Worm (Caenorhabditis elegans) whole organism, late embryonic: ENCODE data around the gene C43C3.4.
A peak's percentile ranks its signal among the peaks of the same experiment; 100 is the strongest.

Experiments
- C08G9.2 ChIP-seq: sonication (generic microtip); optimal IDR thresholded peaks from 2 replicates; lab custom pipeline; 2016; ENCODE audit warnings: mild to moderate bottlenecking, missing genetic modification characterization, moderate library complexity, missing compliant biosample characterization
- Y22D7AL.16 ChIP-seq: sonication (generic microtip); optimal IDR thresholded peaks from 2 replicates; lab custom pipeline; 2016; ENCODE audit warnings: missing genetic modification characterization, missing compliant biosample characterization
- ahr-1 ChIP-seq: sonication (generic microtip); optimal IDR thresholded peaks from 2 replicates; lab custom pipeline; 2016; ENCODE audit warnings: missing genetic modification characterization, missing compliant biosample characterization
- ceh-14 ChIP-seq: sonication (generic microtip); optimal IDR thresholded peaks from 2 replicates; lab custom pipeline; 2016; ENCODE audit warnings: missing genotype, missing genetic modification characterization, missing compliant biosample characterization
- ceh-18 ChIP-seq: sonication (generic microtip); optimal IDR thresholded peaks from 2 replicates; lab custom pipeline; 2016; ENCODE audit warnings: missing genetic modification characterization, missing compliant biosample characterization
- ceh-2 ChIP-seq: sonication (generic microtip); optimal IDR thresholded peaks from 2 replicates; lab custom pipeline; 2016; ENCODE audit warnings: missing genotype, missing genetic modification characterization, missing compliant biosample characterization
- ceh-22 ChIP-seq: sonication (generic microtip); optimal IDR thresholded peaks from 2 replicates; lab custom pipeline; 2017; ENCODE audit warnings: missing biosample characterization, missing genetic modification characterization
- ceh-24 ChIP-seq: sonication (generic microtip); optimal IDR thresholded peaks from 2 replicates; lab custom pipeline; 2016; ENCODE audit warnings: mild to moderate bottlenecking, missing genetic modification characterization, missing compliant biosample characterization
- ceh-48 ChIP-seq: sonication (generic microtip); optimal IDR thresholded peaks from 2 replicates; lab custom pipeline; 2016; ENCODE audit warnings: missing genetic modification characterization, inconsistent platforms, missing compliant biosample characterization
- ceh-6 ChIP-seq: fragments of 200-800 bp; sonication (Bioruptor generic); optimal IDR thresholded peaks from 2 replicates; lab custom pipeline; 2018; ENCODE audit warnings: mild to moderate bottlenecking, missing genetic modification characterization, missing compliant biosample characterization
- ceh-9 ChIP-seq: sonication (generic microtip); optimal IDR thresholded peaks from 2 replicates; lab custom pipeline; 2016; ENCODE audit warnings: mild to moderate bottlenecking, missing genetic modification characterization, inconsistent platforms, missing compliant biosample characterization
- che-1 ChIP-seq: sonication (generic microtip); optimal IDR thresholded peaks from 2 replicates; lab custom pipeline; 2016; ENCODE audit warnings: mild to moderate bottlenecking, missing genetic modification characterization, missing compliant biosample characterization
- dmd-4 ChIP-seq: sonication (generic microtip); optimal IDR thresholded peaks from 2 replicates; lab custom pipeline; 2016; ENCODE audit warnings: borderline replicate concordance, missing genetic modification characterization, missing compliant biosample characterization
- elt-2 ChIP-seq: sonication (generic microtip); optimal IDR thresholded peaks from 2 replicates; lab custom pipeline; 2016; ENCODE audit warnings: missing genetic modification reagents, missing genetic modification characterization, missing compliant biosample characterization
- elt-4 ChIP-seq: sonication (generic microtip); optimal IDR thresholded peaks from 2 replicates; lab custom pipeline; 2016; ENCODE audit warnings: missing genetic modification characterization, missing compliant biosample characterization
- ets-4 ChIP-seq: sonication (generic microtip); optimal IDR thresholded peaks from 2 replicates; lab custom pipeline; 2016; ENCODE audit warnings: missing genetic modification characterization, missing compliant biosample characterization
- fax-1 ChIP-seq: sonication (generic microtip); optimal IDR thresholded peaks from 2 replicates; lab custom pipeline; 2016; ENCODE audit warnings: missing genotype, missing genetic modification characterization, missing compliant biosample characterization
- fkh-6 ChIP-seq: sonication (generic microtip); optimal IDR thresholded peaks from 2 replicates; lab custom pipeline; 2016; ENCODE audit warnings: missing genetic modification characterization, missing compliant biosample characterization
- gmeb-2 ChIP-seq: sonication (generic microtip); optimal IDR thresholded peaks from 2 replicates; lab custom pipeline; 2016; ENCODE audit warnings: missing genetic modification characterization, inconsistent platforms, missing compliant biosample characterization
- hlh-13 ChIP-seq: fragments of 200-800 bp; sonication (Bioruptor generic); optimal IDR thresholded peaks from 2 replicates; lab custom pipeline; 2018; ENCODE audit warnings: mild to moderate bottlenecking, missing genetic modification characterization, missing compliant biosample characterization
- hlh-30 ChIP-seq: sonication (generic microtip); optimal IDR thresholded peaks from 2 replicates; lab custom pipeline; 2017; ENCODE audit warnings: antibody characterized with exemption, missing genetic modification characterization, missing compliant biosample characterization; ENCODE audit not compliant: insufficient read depth
- hlh-6 ChIP-seq: sonication (generic microtip); optimal IDR thresholded peaks from 2 replicates; lab custom pipeline; 2016; ENCODE audit warnings: missing genotype, missing genetic modification characterization, missing compliant biosample characterization
- hlh-8 ChIP-seq: sonication (generic microtip); optimal IDR thresholded peaks from 2 replicates; lab custom pipeline; 2016; ENCODE audit warnings: missing genotype, missing genetic modification characterization, missing compliant biosample characterization
- lin-11 ChIP-seq: fragments of 200-800 bp; sonication (Bioruptor generic); optimal IDR thresholded peaks from 2 replicates; lab custom pipeline; 2018; ENCODE audit warnings: mild to moderate bottlenecking, missing genetic modification characterization, missing compliant biosample characterization
- nhr-11 ChIP-seq: fragments of 150-350 bp; optimal IDR thresholded peaks from 2 replicates; lab custom pipeline; 2014; ENCODE audit warnings: missing biosample characterization, missing genetic modification characterization
- npax-4 ChIP-seq: sonication (generic microtip); optimal IDR thresholded peaks from 2 replicates; lab custom pipeline; 2016; ENCODE audit warnings: missing genetic modification characterization, missing compliant biosample characterization
- pag-3 ChIP-seq: sonication (generic microtip); optimal IDR thresholded peaks from 2 replicates; lab custom pipeline; 2016; ENCODE audit warnings: missing compliant biosample characterization, missing genetic modification characterization, borderline replicate concordance
- pat-9 ChIP-seq: fragments of 200-800 bp; sonication (Bioruptor generic); optimal IDR thresholded peaks from 2 replicates; lab custom pipeline; 2018; ENCODE audit warnings: mild to moderate bottlenecking, missing genetic modification characterization, moderate library complexity, missing compliant biosample characterization
- pha-2 ChIP-seq: sonication (generic microtip); optimal IDR thresholded peaks from 2 replicates; lab custom pipeline; 2017; ENCODE audit warnings: mild to moderate bottlenecking, missing genetic modification characterization, missing compliant biosample characterization
- pha-4 ChIP-seq: fragments of 150-350 bp; optimal IDR thresholded peaks from 2 replicates; lab custom pipeline; 2018; ENCODE audit warnings: missing biosample characterization, missing genetic modification reagents, missing genetic modification characterization
- ref-2 ChIP-seq: sonication (generic microtip); optimal IDR thresholded peaks from 2 replicates; lab custom pipeline; 2016; ENCODE audit warnings: missing genetic modification characterization, missing compliant biosample characterization
- sdc-2 ChIP-seq: sonication (generic microtip); optimal IDR thresholded peaks from 2 replicates; lab custom pipeline; 2016; ENCODE audit warnings: missing genotype, missing genetic modification characterization, missing compliant biosample characterization
- sox-2 ChIP-seq: fragments of 200-800 bp; sonication (Bioruptor generic); IDR thresholded peaks from 2 replicates; pipeline ENCODE4 v1.3.6; 2022; ENCODE audit warnings: missing genetic modification reagents, missing genetic modification characterization, missing compliant biosample characterization
- sox-4 ChIP-seq: sonication (generic microtip); optimal IDR thresholded peaks from 2 replicates; lab custom pipeline; 2017; ENCODE audit warnings: mild to moderate bottlenecking, missing genetic modification characterization, inconsistent platforms, missing compliant biosample characterization
- ttx-3 ChIP-seq: sonication (generic microtip); optimal IDR thresholded peaks from 2 replicates; lab custom pipeline; 2016; ENCODE audit warnings: missing genetic modification reagents, missing genetic modification characterization, missing compliant biosample characterization
- unc-3 ChIP-seq, 2 experiments: fragments of 200-800 bp in 1 of 2; sonication (Bioruptor generic) in 1 of 2; sonication (generic microtip) in 1 of 2; conservative IDR thresholded peaks in 1 of 2; optimal IDR thresholded peaks in 1 of 2; 2 replicates each; pipeline versions ENCODE4 v1.3.6 to Lab custom; 2016 to 2022; ENCODE audit warnings: missing compliant biosample characterization in 2 of 2, missing genetic modification characterization in 2 of 2, missing genetic modification reagents in 1 of 2
- unc-55 ChIP-seq: sonication (generic microtip); optimal IDR thresholded peaks from 2 replicates; lab custom pipeline; 2017; ENCODE audit warnings: missing biosample characterization, missing genetic modification reagents, missing genetic modification characterization

C43C3.4 gene

ce11 chrX:9667391-9667790, 7.3 kb downstream of the C43C3.4 start:
- TF ChIP-seq ahr-1, result no peak
- TF ChIP-seq ceh-18 (tag; lab: Kevin White, UChicago), result no peak
- TF ChIP-seq ceh-48 (tag; lab: Kevin White, UChicago), result no peak
- TF ChIP-seq dmd-4 (tag; lab: Kevin White, UChicago), result no peak
- TF ChIP-seq sdc-2 (tag; lab: Kevin White, UChicago), result no peak
- TF ChIP-seq ceh-14, result no peak
- TF ChIP-seq ref-2 (tag; lab: Kevin White, UChicago), result no peak
- TF ChIP-seq sox-4 (tag; lab: Kevin White, UChicago), result no peak
- TF ChIP-seq pat-9 (tag; lab: Kevin White, UChicago), result no peak
- no peak for TF ChIP-seq nhr-11 (tag; lab: Kevin White, UChicago)
- no peak for TF ChIP-seq hlh-6

ce11 chrX:9665944-9666343, 8.8 kb downstream of the C43C3.4 start:
- TF ChIP-seq che-1 (no peak), ttx-3 (tag; lab: Kevin White, UChicago) (no peak), ets-4 (no peak), fkh-6 (tag; lab: Kevin White, UChicago) (no peak), sdc-2 (tag; lab: Kevin White, UChicago) (no peak), pha-4 (no peak), hlh-30 (tag; lab: Kevin White, UChicago) (no peak), hlh-13 (GFP tag; lab: Kevin White, UChicago) (no peak), sox-4 (tag; lab: Kevin White, UChicago) (no peak), ceh-2 (tag; lab: Kevin White, UChicago) (no peak), elt-2 (tag; lab: Kevin White, UChicago) (no peak), C08G9.2 (no peak), pha-2 (tag; lab: Kevin White, UChicago) (no peak)
- TF ChIP-seq, all 69 proteins: peak for 0

- TF ChIP-seq lin-11 (tag; lab: Kevin White, UChicago) (no peak), hlh-30 (tag; lab: Kevin White, UChicago) (no peak), Y22D7AL.16 (tag; lab: Kevin White, UChicago) (no peak), pha-4 (no peak), unc-3 (GFP tag; conservative IDR thresholded peaks at IDR 0.05; lab: Robert Waterston, UW) (no peak), unc-3 (tag; optimal IDR thresholded peaks at IDR 0.05; lab: Kevin White, UChicago) (no peak), ceh-24 (tag; lab: Kevin White, UChicago) (no peak), fax-1 (no peak), npax-4 (no peak), ceh-9 (tag; lab: Kevin White, UChicago) (no peak), ceh-2 (tag; lab: Kevin White, UChicago) (no peak), unc-55 (GFP tag; lab: Kevin White, UChicago) (no peak), ceh-22 (tag; lab: Kevin White, UChicago) (no peak), sox-2 (GFP tag; lab: Robert Waterston, UW) (no peak), sox-4 (tag; lab: Kevin White, UChicago) (no peak), gmeb-2 (tag; lab: Kevin White, UChicago) (no peak)
- TF ChIP-seq, all 69 proteins: peak for 0
Observed at ce11 chrX:9656772-9657171, 17.9 kb downstream of the C43C3.4 start.

ce11 chrX:9654232-9654631, 20.5 kb downstream of the C43C3.4 start:
- TF ChIP-seq pag-3 (tag; lab: Kevin White, UChicago) (no peak), npax-4 (no peak), hlh-8 (tag; lab: Kevin White, UChicago) (peak; percentile 11), elt-4 (tag; lab: Kevin White, UChicago) (no peak), ceh-6 (GFP tag; lab: Kevin White, UChicago) (no peak), ceh-18 (tag; lab: Kevin White, UChicago) (no peak)
